Worm (Caenorhabditis elegans) whole organism, early embryonic: ENCODE results near the gene W02B3.4.

Experiments
- F13C5.2 ChIP-seq: sonication (generic microtip); optimal IDR thresholded peaks from 2 replicates; lab custom pipeline; 2017; ENCODE audit warnings: mild to moderate bottlenecking, missing genetic modification characterization, inconsistent platforms, missing compliant biosample characterization
- aly-1 ChIP-seq: sonication (generic microtip); optimal IDR thresholded peaks from 2 replicates; lab custom pipeline; 2016; ENCODE audit warnings: missing genetic modification characterization, missing compliant biosample characterization
- ama-1 ChIP-seq: fragments of 150-350 bp; optimal IDR thresholded peaks from 2 replicates; lab custom pipeline; 2014
- ceh-36 ChIP-seq: sonication (generic microtip); optimal IDR thresholded peaks from 2 replicates; lab custom pipeline; 2016; ENCODE audit warnings: missing genetic modification characterization, inconsistent platforms, missing compliant biosample characterization
- flt-1 ChIP-seq: fragments of 200-800 bp; sonication (Bioruptor generic); IDR thresholded peaks from 2 replicates; pipeline ENCODE4 v1.3.6; 2022; ENCODE audit warnings: missing genetic modification characterization, missing compliant biosample characterization
- hmg-4 ChIP-seq: fragments of 200-800 bp; sonication (Bioruptor generic); optimal IDR thresholded peaks from 2 replicates; lab custom pipeline; 2018; ENCODE audit warnings: mild to moderate bottlenecking, missing genetic modification characterization, missing compliant biosample characterization
- hnd-1 ChIP-seq: sonication (generic microtip); optimal IDR thresholded peaks from 2 replicates; lab custom pipeline; 2016; ENCODE audit warnings: missing genetic modification characterization, missing compliant biosample characterization
- scrt-1 ChIP-seq: fragments of 200-800 bp; sonication (Bioruptor generic); IDR thresholded peaks from 2 replicates; pipeline ENCODE4 v1.3.6; 2022; ENCODE audit warnings: missing genetic modification characterization, missing compliant biosample characterization

ce11 chrIII:640198-640803 lies 42.9 kb downstream of the W02B3.4 start, which contains the start of the genes tag-266 and tag-267:
- TF ChIP-seq ama-1 (lab: Kevin White, UChicago) = no peak
- TF ChIP-seq ceh-36 (tag; lab: Kevin White, UChicago) = no peak
- peak; percentile 87 for TF ChIP-seq F13C5.2 (tag; lab: Kevin White, UChicago)
- TF ChIP-seq hnd-1 (tag; lab: Kevin White, UChicago) = peak; percentile 63
- TF ChIP-seq flt-1 = peak; percentile 35; the same call in 1 of the 2 replicates
- no peak for TF ChIP-seq aly-1 (tag; lab: Kevin White, UChicago)
- TF ChIP-seq scrt-1 (GFP tag; lab: Robert Waterston, UW) = no peak
- TF ChIP-seq hmg-4 = no peak
